Worm (Caenorhabditis elegans) whole organism, L2 larva: ENCODE data around the gene H10E21.4.

Experiments used
- R02D3.7 ChIP-seq: fragments of 150-350 bp; optimal IDR thresholded peaks from 2 replicates; lab custom pipeline; 2014; ENCODE audit warnings: missing biosample characterization, missing genetic modification characterization
- aly-2 ChIP-seq: fragments of 150-350 bp; optimal IDR thresholded peaks from 2 replicates; lab custom pipeline; 2014; ENCODE audit warnings: missing biosample characterization, missing genetic modification characterization
- ceh-82 ChIP-seq: fragments of 150-350 bp; optimal IDR thresholded peaks from 2 replicates; lab custom pipeline; 2014; ENCODE audit warnings: missing biosample characterization, missing genetic modification characterization
- crh-2 ChIP-seq: sonication (generic microtip); optimal IDR thresholded peaks from 2 replicates; lab custom pipeline; 2017; ENCODE audit warnings: missing biosample characterization, missing genetic modification characterization
- dmd-4 ChIP-seq: sonication (generic microtip); optimal IDR thresholded peaks from 2 replicates; lab custom pipeline; 2017; ENCODE audit warnings: missing biosample characterization, missing genetic modification characterization
- elt-1 ChIP-seq: fragments of 150-350 bp; optimal IDR thresholded peaks from 2 replicates; lab custom pipeline; 2014; ENCODE audit warnings: missing biosample characterization, missing genetic modification characterization
- elt-3 ChIP-seq: sonication (generic microtip); optimal IDR thresholded peaks from 2 replicates; lab custom pipeline; 2017; ENCODE audit warnings: missing biosample characterization, missing genetic modification characterization
- fos-1 ChIP-seq: fragments of 150-350 bp; optimal IDR thresholded peaks from 2 replicates; lab custom pipeline; 2014; ENCODE audit warnings: missing biosample characterization, missing genetic modification characterization
- gmeb-1 ChIP-seq: fragments of 150-350 bp; optimal IDR thresholded peaks from 2 replicates; lab custom pipeline; 2014; ENCODE audit warnings: missing biosample characterization, missing genetic modification characterization
- lin-39 ChIP-seq: fragments of 150-350 bp; optimal IDR thresholded peaks from 2 replicates; lab custom pipeline; 2014; ENCODE audit warnings: missing biosample characterization, missing genetic modification reagents, missing genetic modification characterization
- mdl-1 ChIP-seq, 2 experiments: fragments of 150-350 bp in 1 of 2; sonication (generic microtip) in 1 of 2; optimal IDR thresholded peaks; 2 replicates each; lab custom pipeline; 2017; ENCODE audit warnings: missing biosample characterization in 2 of 2, missing genetic modification characterization in 2 of 2
- nhr-237 ChIP-seq: fragments of 150-350 bp; optimal IDR thresholded peaks from 2 replicates; lab custom pipeline; 2014; ENCODE audit warnings: missing biosample characterization, missing genetic modification characterization
- unc-62 ChIP-seq: fragments of 150-350 bp; optimal IDR thresholded peaks from 2 replicates; lab custom pipeline; 2014; ENCODE audit warnings: missing biosample characterization, missing genetic modification reagents, missing genetic modification characterization

DNA sequence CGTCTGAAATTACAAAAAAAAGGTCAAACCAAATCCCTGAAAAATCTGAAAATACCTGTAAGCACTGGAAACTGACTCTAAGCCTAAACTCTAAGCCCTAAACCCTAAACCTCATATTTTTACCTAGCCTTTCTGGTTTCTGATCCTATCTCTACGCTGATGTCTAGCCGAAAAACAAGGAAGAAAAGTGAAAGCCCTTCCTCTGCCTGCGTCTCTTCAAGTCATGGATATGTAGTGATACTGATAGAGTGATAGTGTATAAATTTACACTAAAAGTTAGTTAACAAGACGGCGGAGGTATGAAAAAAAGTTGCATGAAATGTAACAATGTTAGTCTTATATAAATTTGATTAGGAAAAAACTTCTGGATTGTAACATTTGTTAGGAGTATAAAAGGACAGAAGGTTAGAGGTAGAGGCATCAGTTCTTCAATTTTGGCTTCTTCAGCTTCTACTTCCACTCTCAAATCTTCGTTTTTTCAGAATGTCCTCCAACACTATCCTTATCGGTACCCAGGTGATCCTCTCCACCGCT, 21.2 kb upstream of the H10E21.4 start, which contains the start of gene col-88:
- no peak for TF ChIP-seq dmd-4
- no peak for TF ChIP-seq ceh-82 (tag; lab: Kevin White, UChicago)
- TF ChIP-seq lin-39 (tag; lab: Kevin White, UChicago) = no peak
- TF ChIP-seq elt-3 (tag; lab: Kevin White, UChicago) = no peak
- no peak for TF ChIP-seq crh-2 (tag; lab: Kevin White, UChicago)
- TF ChIP-seq elt-1 = no peak
- TF ChIP-seq aly-2 = no peak
- TF ChIP-seq gmeb-1 (tag; lab: Kevin White, UChicago) = no peak
- TF ChIP-seq mdl-1 (tag; optimal IDR thresholded peaks at IDR 0.05; lab: Kevin White, UChicago) = no peak
- no peak for TF ChIP-seq R02D3.7
- no peak for TF ChIP-seq nhr-237 (tag; lab: Kevin White, UChicago)
- TF ChIP-seq fos-1 (tag; lab: Kevin White, UChicago) = no peak
- no peak for TF ChIP-seq unc-62 (GFP tag; lab: Kevin White, UChicago)
